Fruit fly (Drosophila melanogaster) whole organism, embryonic: ENCODE results near the gene CG33795.

ENCODE experiments used
- CG11398 ChIP-seq: fragments of 200-800 bp; sonication (Bioruptor generic); optimal IDR thresholded peaks from 2 replicates; lab custom pipeline; 2016; ENCODE audit warnings: missing biosample characterization, missing genetic modification characterization
- CG11456 ChIP-seq: fragments of 200-800 bp; sonication (Bioruptor generic); IDR thresholded peaks from 3 replicates; pipeline ENCODE4 v1.3.6; 2022; ENCODE audit warnings: missing biosample characterization, missing genetic modification characterization
- CG14014 ChIP-seq: fragments of 200-800 bp; sonication (Bioruptor generic); IDR thresholded peaks from 2 replicates; pipeline ENCODE4 v1.3.6; 2022; ENCODE audit warnings: missing biosample characterization, missing genetic modification characterization
- CG14710 ChIP-seq: fragments of 200-800 bp; sonication (Bioruptor generic); optimal IDR thresholded peaks from 3 replicates; lab custom pipeline; 2019; ENCODE audit warnings: missing biosample characterization, mild to moderate bottlenecking, missing genetic modification characterization, moderate library complexity
- CG14965 ChIP-seq: fragments of 200-800 bp; sonication (Bioruptor generic); optimal IDR thresholded peaks from 2 replicates; lab custom pipeline; 2016; ENCODE audit warnings: missing biosample characterization, missing genetic modification characterization, borderline replicate concordance
- CG1529 ChIP-seq: fragments of 200-800 bp; sonication (Bioruptor generic); optimal IDR thresholded peaks from 3 replicates; lab custom pipeline; 2018; ENCODE audit warnings: missing biosample characterization, missing genetic modification characterization
- CG15514 ChIP-seq: fragments of 200-800 bp; sonication (Bioruptor generic); optimal IDR thresholded peaks from 3 replicates; lab custom pipeline; 2017; ENCODE audit warnings: missing biosample characterization, missing genetic modification characterization, mild to moderate bottlenecking, moderate library complexity, missing genetic modification reagents
- CG17186 ChIP-seq: fragments of 200-800 bp; sonication (Bioruptor generic); optimal IDR thresholded peaks from 3 replicates; lab custom pipeline; 2017; ENCODE audit warnings: missing biosample characterization, missing genetic modification reagents, missing genetic modification characterization
- CG18262 ChIP-seq: fragments of 200-800 bp; optimal IDR thresholded peaks from 3 replicates; lab custom pipeline; 2019; ENCODE audit warnings: missing biosample characterization, mild to moderate bottlenecking, missing genetic modification characterization, moderate library complexity
- CG2875 ChIP-seq: fragments of 200-800 bp; sonication (Bioruptor generic); optimal IDR thresholded peaks from 2 replicates; lab custom pipeline; 2017; ENCODE audit warnings: missing biosample characterization, mild to moderate bottlenecking, missing genetic modification characterization, missing genetic modification reagents
- CG30403 ChIP-seq: fragments of 200-800 bp; sonication (Bioruptor generic); optimal IDR thresholded peaks from 3 replicates; lab custom pipeline; 2016; ENCODE audit warnings: missing biosample characterization, missing genetic modification characterization
- CG4282 ChIP-seq: fragments of 200-800 bp; sonication (Bioruptor generic); optimal IDR thresholded peaks from 2 replicates; lab custom pipeline; 2016; ENCODE audit warnings: missing biosample characterization, missing genetic modification characterization
- CG4328 ChIP-seq: fragments of 200-800 bp; sonication (Bioruptor generic); optimal IDR thresholded peaks from 3 replicates; lab custom pipeline; 2017; ENCODE audit warnings: missing biosample characterization, missing genetic modification reagents, missing genetic modification characterization
- CG4707 ChIP-seq: fragments of 200-800 bp; sonication (Bioruptor generic); optimal IDR thresholded peaks from 2 replicates; lab custom pipeline; 2018; ENCODE audit warnings: missing biosample characterization, mild to moderate bottlenecking, missing genetic modification characterization, moderate library complexity
- CG6854 ChIP-seq: fragments of 200-800 bp; sonication (Bioruptor generic); optimal IDR thresholded peaks from 3 replicates; lab custom pipeline; 2017; ENCODE audit warnings: missing biosample characterization, mild to moderate bottlenecking, missing genetic modification characterization
- CG7839 ChIP-seq: fragments of 200-800 bp; sonication (Bioruptor generic); optimal IDR thresholded peaks from 3 replicates; lab custom pipeline; 2018; ENCODE audit warnings: missing biosample characterization, mild to moderate bottlenecking, missing genetic modification characterization, moderate library complexity
- CG7987 ChIP-seq: fragments of 200-800 bp; sonication (Bioruptor generic); optimal IDR thresholded peaks from 2 replicates; lab custom pipeline; 2018; ENCODE audit warnings: missing biosample characterization, mild to moderate bottlenecking, missing genetic modification characterization, moderate library complexity
- CG8765 ChIP-seq: fragments of 200-800 bp; sonication (Bioruptor generic); IDR thresholded peaks from 2 replicates; pipeline ENCODE4 v1.3.6; 2022; ENCODE audit warnings: missing biosample characterization, missing genetic modification characterization
- CG9215 ChIP-seq: fragments of 200-800 bp; sonication (Bioruptor generic); IDR thresholded peaks from 2 replicates; pipeline ENCODE4 v1.3.6; 2022; ENCODE audit warnings: missing biosample characterization, missing genetic modification characterization
- Doc2 ChIP-seq: fragments of 200-800 bp; sonication (Bioruptor generic); IDR thresholded peaks from 2 replicates; pipeline ENCODE4 v1.3.6; 2022; ENCODE audit warnings: missing biosample characterization, missing genetic modification characterization
- Fer2 ChIP-seq: fragments of 200-800 bp; sonication (Bioruptor generic); optimal IDR thresholded peaks from 2 replicates; lab custom pipeline; 2018; ENCODE audit warnings: missing biosample characterization, mild to moderate bottlenecking, missing genetic modification characterization, moderate library complexity
- GATAe ChIP-seq: fragments of 200-800 bp; sonication (Bioruptor generic); conservative IDR thresholded peaks from 2 replicates; pipeline ENCODE4 v1.3.6; 2022; ENCODE audit warnings: missing biosample characterization, missing genetic modification characterization
- HHEX ChIP-seq: fragments of 200-800 bp; sonication (Bioruptor generic); optimal IDR thresholded peaks from 3 replicates; lab custom pipeline; 2017; ENCODE audit warnings: missing biosample characterization, mild to moderate bottlenecking, missing genetic modification characterization, missing genetic modification reagents
- HmgZ ChIP-seq: fragments of 200-800 bp; sonication (Bioruptor generic); optimal IDR thresholded peaks from 2 replicates; lab custom pipeline; 2018; ENCODE audit warnings: missing biosample characterization, mild to moderate bottlenecking, missing genetic modification characterization
- Hmx ChIP-seq: fragments of 200-800 bp; sonication (Bioruptor generic); optimal IDR thresholded peaks from 2 replicates; lab custom pipeline; 2016; ENCODE audit warnings: missing biosample characterization, missing genetic modification characterization
- Lim3 ChIP-seq: fragments of 200-800 bp; sonication (Bioruptor generic); IDR thresholded peaks from 2 replicates; pipeline ENCODE4 v1.3.6; 2022; ENCODE audit warnings: missing biosample characterization, missing genetic modification characterization
- Lpt ChIP-seq: fragments of >200 bp; optimal IDR thresholded peaks from 2 replicates; lab custom pipeline; 2018; ENCODE audit warnings: missing biosample characterization, missing genetic modification characterization
- MESR4 ChIP-seq: fragments of 200-800 bp; sonication (Bioruptor generic); optimal IDR thresholded peaks from 2 replicates; lab custom pipeline; 2018; ENCODE audit warnings: missing biosample characterization, mild to moderate bottlenecking, missing genetic modification characterization, moderate library complexity
- Oli ChIP-seq: fragments of 200-800 bp; sonication (Bioruptor generic); optimal IDR thresholded peaks from 2 replicates; lab custom pipeline; 2018; ENCODE audit warnings: missing biosample characterization, mild to moderate bottlenecking, missing genetic modification characterization, moderate library complexity
- Sox102F ChIP-seq: fragments of 200-800 bp; sonication (Bioruptor generic); optimal IDR thresholded peaks from 2 replicates; lab custom pipeline; 2018; ENCODE audit warnings: missing biosample characterization, mild to moderate bottlenecking, missing genetic modification characterization, moderate library complexity
- Sry-β ChIP-seq: fragments of 200-800 bp; sonication (Bioruptor generic); optimal IDR thresholded peaks from 2 replicates; lab custom pipeline; 2018; ENCODE audit warnings: missing biosample characterization, mild to moderate bottlenecking, missing genetic modification characterization, moderate library complexity
- Taf1 ChIP-seq: fragments of 200-800 bp; sonication (Bioruptor generic); IDR thresholded peaks from 2 replicates; pipeline ENCODE4 v1.3.6; 2022; ENCODE audit warnings: missing biosample characterization, missing genetic modification characterization
- al ChIP-seq: fragments of 200-800 bp; sonication (Bioruptor generic); IDR thresholded peaks from 2 replicates; pipeline ENCODE4 v1.3.6; 2022; ENCODE audit warnings: missing biosample characterization, missing genetic modification characterization
- amos ChIP-seq: fragments of 200-800 bp; sonication (Bioruptor generic); IDR thresholded peaks from 2 replicates; pipeline ENCODE4 v1.3.6; 2022; ENCODE audit warnings: missing biosample characterization, missing genetic modification characterization; ENCODE audit not compliant: partially characterized antibody
- cas ChIP-seq: fragments of 200-800 bp; sonication (Bioruptor generic); IDR thresholded peaks from 2 replicates; pipeline ENCODE4 v1.3.6; 2022; ENCODE audit warnings: missing biosample characterization, missing genetic modification characterization
- fd96Cb ChIP-seq: fragments of 200-800 bp; sonication (Bioruptor generic); optimal IDR thresholded peaks from 2 replicates; lab custom pipeline; 2018; ENCODE audit warnings: missing biosample characterization, mild to moderate bottlenecking, missing genetic modification characterization, moderate library complexity
- ftz-f1 ChIP-seq: fragments of 200-800 bp; sonication (Bioruptor generic); optimal IDR thresholded peaks from 2 replicates; lab custom pipeline; 2016; ENCODE audit warnings: missing biosample characterization, missing genetic modification characterization
- fu2 ChIP-seq: fragments of 200-800 bp; sonication (Bioruptor generic); optimal IDR thresholded peaks from 2 replicates; lab custom pipeline; 2016; ENCODE audit warnings: missing biosample characterization, missing genetic modification characterization
- gcm2 ChIP-seq: fragments of 200-800 bp; sonication (Bioruptor generic); optimal IDR thresholded peaks from 2 replicates; lab custom pipeline; 2016; ENCODE audit warnings: missing biosample characterization, missing genetic modification characterization
- kay ChIP-seq: fragments of 200-800 bp; sonication (Bioruptor generic); optimal IDR thresholded peaks from 2 replicates; lab custom pipeline; 2016; ENCODE audit warnings: missing biosample characterization, missing genetic modification characterization
- nau ChIP-seq: fragments of 200-800 bp; sonication (Bioruptor generic); optimal IDR thresholded peaks from 3 replicates; lab custom pipeline; 2017; ENCODE audit warnings: missing biosample characterization, mild to moderate bottlenecking, missing genetic modification characterization, missing genetic modification reagents
- otp ChIP-seq: fragments of 200-800 bp; sonication (Bioruptor generic); IDR thresholded peaks from 3 replicates; pipeline ENCODE4, ENCODE4 v1.3.6; 2022; ENCODE audit warnings: missing biosample characterization, missing genetic modification characterization
- pros ChIP-seq: fragments of 200-800 bp; sonication (Bioruptor generic); optimal IDR thresholded peaks from 3 replicates; lab custom pipeline; 2019; ENCODE audit warnings: missing biosample characterization, mild to moderate bottlenecking, missing genetic modification characterization, moderate library complexity
- row ChIP-seq: fragments of 200-800 bp; sonication (Bioruptor generic); IDR thresholded peaks from 3 replicates; pipeline ENCODE4 v1.3.6; 2022; ENCODE audit warnings: missing biosample characterization, missing genetic modification characterization
- sc ChIP-seq, 3 experiments: fragments of >200 bp in 2 of 3; fragments of 200-800 bp in 1 of 3; sonication (Bioruptor generic) in 1 of 3; optimal IDR thresholded peaks; 2 replicates in 2 of 3; 3 replicates in 1 of 3; lab custom pipeline; 2017; ENCODE audit warnings: mild to moderate bottlenecking in 1 of 3, missing biosample characterization in 1 of 3, missing genetic modification characterization in 1 of 3, missing genetic modification reagents in 1 of 3
- shn ChIP-seq: fragments of 200-800 bp; sonication (Bioruptor generic); optimal IDR thresholded peaks from 3 replicates; lab custom pipeline; 2016; ENCODE audit warnings: missing biosample characterization, missing genetic modification characterization
- slbo ChIP-seq: fragments of 200-800 bp; sonication (Bioruptor generic); IDR thresholded peaks from 2 replicates; pipeline ENCODE4 v1.3.6; 2022; ENCODE audit warnings: missing biosample characterization, missing genetic modification characterization
- trh ChIP-seq: fragments of 200-800 bp; sonication (Bioruptor generic); optimal IDR thresholded peaks from 2 replicates; lab custom pipeline; 2016; ENCODE audit warnings: missing biosample characterization, missing genetic modification characterization
- unpg ChIP-seq: fragments of 200-800 bp; sonication (Bioruptor generic); optimal IDR thresholded peaks from 3 replicates; lab custom pipeline; 2018; ENCODE audit warnings: missing biosample characterization, mild to moderate bottlenecking, missing genetic modification characterization, moderate library complexity
- z ChIP-seq: fragments of 200-800 bp; sonication (Bioruptor generic); IDR thresholded peaks from 3 replicates; pipeline ENCODE4 v1.3.6; 2022; ENCODE audit warnings: missing biosample characterization, missing genetic modification characterization
- zfh2 ChIP-seq: fragments of 200-800 bp; sonication (Bioruptor generic); optimal IDR thresholded peaks from 2 replicates; lab custom pipeline; 2016; ENCODE audit warnings: missing biosample characterization, missing genetic modification characterization

Gene CG33795

DNA sequence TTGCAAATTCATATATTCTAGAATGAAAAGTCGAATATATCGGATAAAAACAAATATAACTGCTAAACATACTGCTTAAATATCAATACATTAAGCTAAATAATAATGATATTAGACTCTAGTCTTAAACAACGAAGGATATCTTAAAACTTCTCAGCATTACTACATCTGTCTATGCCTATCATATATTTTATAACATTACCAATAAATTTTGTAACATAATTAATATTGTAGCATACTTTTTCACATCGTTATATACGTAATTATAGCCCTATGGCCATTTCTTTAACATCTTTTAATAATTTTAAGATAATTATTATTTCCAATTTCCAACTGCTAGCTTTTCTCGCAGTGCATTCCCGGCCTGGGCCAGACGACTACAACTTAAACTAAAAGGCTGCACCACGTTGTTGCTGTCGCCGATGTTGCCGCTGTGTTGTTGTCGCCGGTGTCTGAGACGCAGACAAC, 1.7 kb upstream of the CG33795 start (continued):
- TF ChIP-seq Sox102F (GFP tag; lab: Kevin White, UChicago) (peak; percentile 41), ftz-f1 (GFP tag; lab: Kevin White, UChicago) (no peak), Taf1 (GFP tag; lab: Robert Waterston, UW) (no peak), unpg (GFP tag; lab: Kevin White, UChicago) (peak; percentile 17), pros (GFP tag; lab: Kevin White, UChicago) (no peak), CG7987 (GFP tag; lab: Kevin White, UChicago) (no peak), Fer2 (no peak), CG14965 (GFP tag; lab: Kevin White, UChicago) (no peak), CG4282 (GFP tag; lab: Kevin White, UChicago) (no peak), GATAe (no peak), fd96Cb (tag; lab: Kevin White, UChicago) (peak; percentile 14), CG15514 (GFP tag; lab: Kevin White, UChicago) (no peak), CG11456 (GFP tag; lab: Robert Waterston, UW) (no peak), CG18262 (tag; lab: Kevin White, UChicago) (peak; percentile 66), z (GFP tag; lab: Robert Waterston, UW) (no peak), nau (no peak), cas (no peak), trh (no peak), row (GFP tag; lab: Robert Waterston, UW) (peak; percentile 46; the same call in 2 of the 3 replicates), Lpt (GFP tag; lab: Kevin White, UChicago) (no peak), CG14710 (tag; lab: Kevin White, UChicago) (peak; percentile 36), MESR4 (GFP tag; lab: Kevin White, UChicago) (no peak), CG2875 (GFP tag; lab: Kevin White, UChicago) (no peak), CG11398 (GFP tag; lab: Kevin White, UChicago) (no peak), al (no peak), Lim3 (GFP tag; lab: Robert Waterston, UW) (no peak), gcm2 (GFP tag; lab: Kevin White, UChicago) (no peak), zfh2 (GFP tag; lab: Kevin White, UChicago) (no peak), CG30403 (peak; percentile 49), fu2 (no peak), HmgZ (no peak), CG7839 (tag; lab: Kevin White, UChicago) (peak; percentile 61), shn (no peak), otp (GFP tag; lab: Robert Waterston, UW) (no peak), sc (optimal IDR thresholded peaks at IDR 0.05; lab: Kevin White, UChicago) (no peak), sc (GFP tag; optimal IDR thresholded peaks at IDR 0.05; lab: Kevin White, UChicago) (peak; percentile 33), CG1529 (peak; percentile 32), CG14014 (GFP tag; lab: Robert Waterston, UW) (no peak), Hmx (no peak), CG17186 (GFP tag; lab: Kevin White, UChicago) (no peak), Oli (peak; percentile 59), HHEX (GFP tag; lab: Kevin White, UChicago) (no peak), CG8765 (no peak), kay (GFP tag; lab: Kevin White, UChicago) (no peak), slbo (GFP tag; lab: Robert Waterston, UW) (no peak), Doc2 (GFP tag; lab: Robert Waterston, UW) (no peak), Sry-β (GFP tag; lab: Kevin White, UChicago) (no peak), CG4707 (GFP tag; lab: Kevin White, UChicago) (no peak), CG4328 (no peak), amos (no peak), CG6854 (GFP tag; lab: Kevin White, UChicago) (peak; percentile 29), CG9215 (GFP tag; lab: Robert Waterston, UW) (no peak)
